Fruit fly (Drosophila melanogaster) whole organism, embryonic: ENCODE data around the gene PIG-B.

Experiments used
- Atf3 ChIP-seq: fragments of 200-800 bp; sonication (Bioruptor generic); optimal IDR thresholded peaks from 3 replicates; lab custom pipeline; 2016; ENCODE audit warnings: missing biosample characterization, missing genetic modification characterization
- CG10543 ChIP-seq: fragments of 200-800 bp; sonication (Bioruptor generic); optimal IDR thresholded peaks from 3 replicates; lab custom pipeline; 2017; ENCODE audit warnings: missing biosample characterization, mild to moderate bottlenecking, missing genetic modification characterization, moderate library complexity
- CG10979 ChIP-seq: fragments of 200-800 bp; sonication (Bioruptor generic); optimal IDR thresholded peaks from 2 replicates; lab custom pipeline; 2018; ENCODE audit warnings: missing biosample characterization, mild to moderate bottlenecking, missing genetic modification characterization, moderate library complexity
- CG11696 ChIP-seq: fragments of 200-800 bp; sonication (Bioruptor generic); IDR thresholded peaks from 2 replicates; pipeline ENCODE4 v1.3.6; 2022; ENCODE audit warnings: missing biosample characterization, missing genetic modification characterization
- CG1233 ChIP-seq: fragments of 200-800 bp; sonication (Bioruptor generic); optimal IDR thresholded peaks from 4 replicates; lab custom pipeline; 2018; ENCODE audit warnings: missing biosample characterization, mild to moderate bottlenecking, missing genetic modification characterization
- CG12391 ChIP-seq: fragments of 200-800 bp; sonication (Bioruptor generic); optimal IDR thresholded peaks from 3 replicates; lab custom pipeline; 2018; ENCODE audit warnings: missing biosample characterization, mild to moderate bottlenecking, missing genetic modification characterization, moderate library complexity
- CG15479 ChIP-seq: fragments of 200-800 bp; sonication (Bioruptor generic); optimal IDR thresholded peaks from 3 replicates; lab custom pipeline; 2019; ENCODE audit warnings: missing biosample characterization, mild to moderate bottlenecking, missing genetic modification characterization, moderate library complexity
- CG15601 ChIP-seq: fragments of 200-800 bp; sonication (Bioruptor generic); optimal IDR thresholded peaks from 3 replicates; lab custom pipeline; 2019; ENCODE audit warnings: missing biosample characterization, mild to moderate bottlenecking, missing genetic modification characterization, moderate library complexity
- CG18764 ChIP-seq: fragments of 200-800 bp; sonication (Bioruptor generic); optimal IDR thresholded peaks from 3 replicates; lab custom pipeline; 2016; ENCODE audit warnings: missing biosample characterization, missing genetic modification characterization
- CG2202 ChIP-seq: fragments of 200-800 bp; sonication (Bioruptor generic); optimal IDR thresholded peaks from 2 replicates; lab custom pipeline; 2018; ENCODE audit warnings: missing biosample characterization, mild to moderate bottlenecking, missing genetic modification characterization
- CG4360 ChIP-seq: fragments of 200-800 bp; sonication (Bioruptor generic); IDR thresholded peaks from 2 replicates; pipeline ENCODE4 v1.3.6; 2022; ENCODE audit warnings: missing biosample characterization, missing genetic modification characterization
- CG4707 ChIP-seq: fragments of 200-800 bp; sonication (Bioruptor generic); optimal IDR thresholded peaks from 2 replicates; lab custom pipeline; 2018; ENCODE audit warnings: missing biosample characterization, mild to moderate bottlenecking, missing genetic modification characterization, moderate library complexity
- CG6765 ChIP-seq: fragments of 200-800 bp; sonication (Bioruptor generic); optimal IDR thresholded peaks from 3 replicates; lab custom pipeline; 2017; ENCODE audit warnings: missing biosample characterization, mild to moderate bottlenecking, missing genetic modification characterization
- CG7839 ChIP-seq: fragments of 200-800 bp; sonication (Bioruptor generic); optimal IDR thresholded peaks from 3 replicates; lab custom pipeline; 2018; ENCODE audit warnings: missing biosample characterization, mild to moderate bottlenecking, missing genetic modification characterization, moderate library complexity
- CG8924 ChIP-seq: fragments of 200-800 bp; optimal IDR thresholded peaks from 3 replicates; lab custom pipeline; 2019; ENCODE audit warnings: missing biosample characterization, mild to moderate bottlenecking, missing genetic modification characterization, moderate library complexity
- CTCF ChIP-seq: fragments of 200-800 bp; sonication (Bioruptor generic); optimal IDR thresholded peaks from 2 replicates; lab custom pipeline; 2017; ENCODE audit warnings: missing biosample characterization, mild to moderate bottlenecking, missing genetic modification characterization, moderate library complexity
- Chrac-16 ChIP-seq: fragments of 200-800 bp; sonication (Bioruptor generic); optimal IDR thresholded peaks from 3 replicates; lab custom pipeline; 2016; ENCODE audit warnings: missing biosample characterization, missing genetic modification characterization
- D19A ChIP-seq: fragments of 200-800 bp; optimal IDR thresholded peaks from 3 replicates; lab custom pipeline; 2019; ENCODE audit warnings: missing biosample characterization, mild to moderate bottlenecking, missing genetic modification characterization, moderate library complexity
- Dad ChIP-seq: fragments of 200-800 bp; sonication (Bioruptor generic); optimal IDR thresholded peaks from 3 replicates; lab custom pipeline; 2016; ENCODE audit warnings: missing biosample characterization, missing genetic modification characterization
- E2f2 ChIP-seq: fragments of 200-800 bp; sonication (Bioruptor generic); IDR thresholded peaks from 2 replicates; pipeline ENCODE4 v1.3.6; 2022; ENCODE audit warnings: missing biosample characterization, missing genetic modification characterization
- Ets97D ChIP-seq: fragments of 200-800 bp; sonication (Bioruptor generic); optimal IDR thresholded peaks from 3 replicates; lab custom pipeline; 2016; ENCODE audit warnings: missing biosample characterization, missing genetic modification characterization
- Gsc ChIP-seq: fragments of 200-800 bp; sonication (Bioruptor generic); IDR thresholded peaks from 2 replicates; pipeline ENCODE4 v1.3.6; 2022; ENCODE audit warnings: missing biosample characterization, missing genetic modification characterization
- Gug ChIP-seq: fragments of 200-800 bp; sonication (Bioruptor generic); IDR thresholded peaks from 4 replicates; pipeline ENCODE4 v1.3.6; 2022; ENCODE audit warnings: missing biosample characterization, missing genetic modification characterization
- HLH3B ChIP-seq: fragments of 200-800 bp; sonication (Bioruptor generic); IDR thresholded peaks from 2 replicates; pipeline ENCODE4 v1.3.6; 2022; ENCODE audit warnings: missing biosample characterization, missing genetic modification characterization
- HmgZ ChIP-seq: fragments of 200-800 bp; sonication (Bioruptor generic); optimal IDR thresholded peaks from 2 replicates; lab custom pipeline; 2018; ENCODE audit warnings: missing biosample characterization, mild to moderate bottlenecking, missing genetic modification characterization
- Hsf ChIP-seq: fragments of 200-800 bp; sonication (Bioruptor generic); optimal IDR thresholded peaks from 3 replicates; lab custom pipeline; 2016; ENCODE audit warnings: missing biosample characterization, missing genetic modification characterization
- Lim3 ChIP-seq: fragments of 200-800 bp; sonication (Bioruptor generic); IDR thresholded peaks from 2 replicates; pipeline ENCODE4 v1.3.6; 2022; ENCODE audit warnings: missing biosample characterization, missing genetic modification characterization
- Lpt ChIP-seq: fragments of >200 bp; optimal IDR thresholded peaks from 2 replicates; lab custom pipeline; 2018; ENCODE audit warnings: missing biosample characterization, missing genetic modification characterization
- Spps ChIP-seq: fragments of 200-800 bp; sonication (Bioruptor generic); optimal IDR thresholded peaks from 2 replicates; lab custom pipeline; 2018; ENCODE audit warnings: missing biosample characterization, mild to moderate bottlenecking, missing genetic modification characterization
- ap ChIP-seq: fragments of 200-800 bp; sonication (Bioruptor generic); IDR thresholded peaks from 2 replicates; pipeline ENCODE4 v1.3.6; 2022; ENCODE audit warnings: missing biosample characterization, missing genetic modification characterization
- br ChIP-seq: fragments of >200 bp; optimal IDR thresholded peaks from 2 replicates; lab custom pipeline; 2017
- cas ChIP-seq: fragments of 200-800 bp; sonication (Bioruptor generic); IDR thresholded peaks from 2 replicates; pipeline ENCODE4 v1.3.6; 2022; ENCODE audit warnings: missing biosample characterization, missing genetic modification characterization
- chm ChIP-seq: fragments of 200-800 bp; sonication (Bioruptor generic); IDR thresholded peaks from 2 replicates; pipeline ENCODE4 v1.3.6; 2022; ENCODE audit warnings: missing biosample characterization, missing genetic modification characterization
- crc ChIP-seq: fragments of 200-800 bp; sonication (Bioruptor generic); optimal IDR thresholded peaks from 2 replicates; lab custom pipeline; 2016; ENCODE audit warnings: missing biosample characterization, missing genetic modification characterization
- danr ChIP-seq: fragments of 200-800 bp; sonication (Bioruptor generic); IDR thresholded peaks from 2 replicates; pipeline ENCODE4 v1.3.6; 2022; ENCODE audit warnings: missing biosample characterization, missing genetic modification characterization
- dmrt11E ChIP-seq: fragments of 200-800 bp; sonication (Bioruptor generic); optimal IDR thresholded peaks from 3 replicates; lab custom pipeline; 2018; ENCODE audit warnings: missing biosample characterization, mild to moderate bottlenecking, missing genetic modification characterization, moderate library complexity
- eve ChIP-seq, 2 experiments: fragments of >200 bp; optimal IDR thresholded peaks; 2 replicates each; lab custom pipeline; 2017; ENCODE audit warnings: missing biosample characterization in 2 of 2, missing genetic modification characterization in 2 of 2
- gem ChIP-seq: fragments of 200-800 bp; sonication (Bioruptor generic); optimal IDR thresholded peaks from 2 replicates; lab custom pipeline; 2019; ENCODE audit warnings: missing biosample characterization, mild to moderate bottlenecking, missing genetic modification characterization, moderate library complexity
- grn ChIP-seq: fragments of 200-800 bp; sonication (Bioruptor generic); optimal IDR thresholded peaks from 3 replicates; lab custom pipeline; 2017; ENCODE audit warnings: missing biosample characterization, missing genetic modification characterization
- gro ChIP-seq: fragments of 200-800 bp; sonication (Bioruptor generic); optimal IDR thresholded peaks from 2 replicates; lab custom pipeline; 2016; ENCODE audit warnings: missing biosample characterization, missing genetic modification characterization
- h ChIP-seq: fragments of >200 bp; optimal IDR thresholded peaks from 2 replicates; lab custom pipeline; 2017
- kay ChIP-seq: fragments of 200-800 bp; sonication (Bioruptor generic); optimal IDR thresholded peaks from 2 replicates; lab custom pipeline; 2016; ENCODE audit warnings: missing biosample characterization, missing genetic modification characterization
- otp ChIP-seq: fragments of 200-800 bp; sonication (Bioruptor generic); IDR thresholded peaks from 3 replicates; pipeline ENCODE4, ENCODE4 v1.3.6; 2022; ENCODE audit warnings: missing biosample characterization, missing genetic modification characterization
- pita ChIP-seq: fragments of 200-800 bp; sonication (Bioruptor generic); optimal IDR thresholded peaks from 2 replicates; lab custom pipeline; 2017; ENCODE audit warnings: missing biosample characterization, mild to moderate bottlenecking, missing genetic modification characterization
- pum ChIP-seq: fragments of 200-800 bp; sonication (Bioruptor generic); optimal IDR thresholded peaks from 2 replicates; lab custom pipeline; 2016; ENCODE audit warnings: missing biosample characterization, missing genetic modification characterization
- pzg ChIP-seq: fragments of 200-800 bp; sonication (Bioruptor generic); optimal IDR thresholded peaks from 3 replicates; lab custom pipeline; 2018; ENCODE audit warnings: missing biosample characterization, mild to moderate bottlenecking, missing genetic modification characterization, moderate library complexity
- so ChIP-seq: fragments of 200-800 bp; sonication (Bioruptor generic); IDR thresholded peaks from 3 replicates; pipeline ENCODE4 v1.3.6; 2022; ENCODE audit warnings: missing biosample characterization, missing genetic modification characterization
- sob ChIP-seq: fragments of 200-800 bp; sonication (Bioruptor generic); IDR thresholded peaks from 2 replicates; pipeline ENCODE4 v1.3.6; 2022; ENCODE audit warnings: missing biosample characterization, missing genetic modification characterization
- sr ChIP-seq: fragments of 200-800 bp; sonication (Bioruptor generic); IDR thresholded peaks from 3 replicates; pipeline ENCODE4 v1.3.6; 2022; ENCODE audit warnings: missing biosample characterization, missing genetic modification characterization
- tll ChIP-seq, 2 experiments: fragments of 200-800 bp in 1 of 2; fragments of >200 bp in 1 of 2; sonication (Bioruptor generic) in 1 of 2; optimal IDR thresholded peaks; 2 replicates each; lab custom pipeline; 2017 to 2019; ENCODE audit warnings: missing biosample characterization in 2 of 2, missing genetic modification characterization in 2 of 2, mild to moderate bottlenecking in 1 of 2, moderate library complexity in 1 of 2
- wek ChIP-seq: fragments of 200-800 bp; sonication (Bioruptor generic); optimal IDR thresholded peaks from 3 replicates; lab custom pipeline; 2018; ENCODE audit warnings: missing biosample characterization, mild to moderate bottlenecking, missing genetic modification characterization, moderate library complexity
- zen2 ChIP-seq: fragments of 200-800 bp; sonication (Bioruptor generic); IDR thresholded peaks from 3 replicates; pipeline ENCODE4 v1.3.6; 2022; ENCODE audit warnings: missing biosample characterization, missing genetic modification characterization; ENCODE audit not compliant: partially characterized antibody

The PIG-B gene

dm6 chr3L:3818566-3819325 is 7.7 kb downstream of the PIG-B start, which contains the start of gene enc (continued):
- peak; percentile 77 for TF ChIP-seq pzg (GFP tag; lab: Kevin White, UChicago)
- peak; percentile 78 for TF ChIP-seq Ets97D
- peak; percentile 37 for TF ChIP-seq HmgZ (tag; lab: Kevin White, UChicago)
- no peak for TF ChIP-seq sr (GFP tag; lab: Robert Waterston, UW)
- peak; percentile 8 for TF ChIP-seq Hsf (GFP tag; lab: Kevin White, UChicago)
- no peak for TF ChIP-seq Spps (tag; lab: Kevin White, UChicago)
- TF ChIP-seq sob (GFP tag; lab: Robert Waterston, UW) = no peak
- peak; percentile 60 for TF ChIP-seq E2f2
- no peak for TF ChIP-seq wek (GFP tag; lab: Kevin White, UChicago)
- TF ChIP-seq Atf3 (GFP tag; lab: Kevin White, UChicago) = no peak
- TF ChIP-seq pum = no peak
- no peak for TF ChIP-seq CG10979 (tag; lab: Kevin White, UChicago)
- TF ChIP-seq CG10543 (GFP tag; lab: Kevin White, UChicago) = no peak
- TF ChIP-seq CG18764 (GFP tag; lab: Kevin White, UChicago) = no peak
- TF ChIP-seq CG2202 (tag; lab: Kevin White, UChicago) = no peak
- no peak for TF ChIP-seq Gsc
- TF ChIP-seq Gug = peak; percentile 16; the same call in 1 of the 4 replicates
- peak; percentile 77 for TF ChIP-seq CG4360
- TF ChIP-seq chm (GFP tag; lab: Robert Waterston, UW) = peak; percentile 33; the same call in 1 of the 2 replicates
- TF ChIP-seq gem (tag; lab: Kevin White, UChicago) = no peak
- TF ChIP-seq otp (GFP tag; lab: Robert Waterston, UW) = no peak
- peak; percentile 52 for TF ChIP-seq grn (GFP tag; lab: Kevin White, UChicago)
- TF ChIP-seq br (lab: Kevin White, UChicago) = no peak
- no peak for TF ChIP-seq CG6765 (GFP tag; lab: Kevin White, UChicago)
- peak; percentile 35 for TF ChIP-seq CG1233
- no peak for TF ChIP-seq kay
- no peak for TF ChIP-seq CG11696 (GFP tag; lab: Robert Waterston, UW)
- no peak for TF ChIP-seq ap
- peak; percentile 28 for TF ChIP-seq CG15479
- TF ChIP-seq cas = no peak
- no peak for TF ChIP-seq HLH3B (GFP tag; lab: Robert Waterston, UW)
- TF ChIP-seq CG12391 = peak; percentile 34
- TF ChIP-seq CG4707 (GFP tag; lab: Kevin White, UChicago) = no peak
- no peak for TF ChIP-seq Chrac-16
- TF ChIP-seq eve (GFP tag; optimal IDR thresholded peaks at IDR 0.05; lab: Kevin White, UChicago) = no peak
- TF ChIP-seq danr (GFP tag; lab: Robert Waterston, UW) = no peak
- TF ChIP-seq CG8924 (tag; lab: Kevin White, UChicago) = peak; percentile 19
- no peak for TF ChIP-seq CG7839
- TF ChIP-seq CTCF (GFP tag; lab: Kevin White, UChicago) = peak; percentile 42
- peak; percentile 2 for TF ChIP-seq gro (GFP tag; lab: Kevin White, UChicago)
- TF ChIP-seq CG15601 (tag; lab: Kevin White, UChicago) = peak; percentile 12
- TF ChIP-seq Dad (GFP tag; lab: Kevin White, UChicago) = no peak
- no peak for TF ChIP-seq so (GFP tag; lab: Robert Waterston, UW)
- TF ChIP-seq zen2 (GFP tag; lab: Robert Waterston, UW) = peak; percentile 96
- peak; percentile 36 for TF ChIP-seq D19A (tag; lab: Kevin White, UChicago)
- no peak for TF ChIP-seq h (lab: Kevin White, UChicago)
- no peak for TF ChIP-seq Lim3 (GFP tag; lab: Robert Waterston, UW)
- no peak for TF ChIP-seq tll (GFP tag; optimal IDR thresholded peaks at IDR 0.05; lab: Kevin White, UChicago)
- TF ChIP-seq Lpt = no peak
- TF ChIP-seq pita = no peak
- no peak for TF ChIP-seq dmrt11E (tag; lab: Kevin White, UChicago)
- no peak for TF ChIP-seq crc (GFP tag; lab: Kevin White, UChicago)
